Worm (Caenorhabditis elegans) whole organism, midembryonic: ENCODE data around the gene srw-53.

Experiments
- cog-1 ChIP-seq: sonication (generic microtip); optimal IDR thresholded peaks from 2 replicates; lab custom pipeline; 2016; ENCODE audit warnings: missing genetic modification characterization, missing compliant biosample characterization
- flt-1 ChIP-seq: fragments of 200-800 bp; sonication (Bioruptor generic); IDR thresholded peaks from 2 replicates; pipeline ENCODE4 v1.3.6; 2022; ENCODE audit warnings: missing genetic modification characterization, missing compliant biosample characterization

DNA sequence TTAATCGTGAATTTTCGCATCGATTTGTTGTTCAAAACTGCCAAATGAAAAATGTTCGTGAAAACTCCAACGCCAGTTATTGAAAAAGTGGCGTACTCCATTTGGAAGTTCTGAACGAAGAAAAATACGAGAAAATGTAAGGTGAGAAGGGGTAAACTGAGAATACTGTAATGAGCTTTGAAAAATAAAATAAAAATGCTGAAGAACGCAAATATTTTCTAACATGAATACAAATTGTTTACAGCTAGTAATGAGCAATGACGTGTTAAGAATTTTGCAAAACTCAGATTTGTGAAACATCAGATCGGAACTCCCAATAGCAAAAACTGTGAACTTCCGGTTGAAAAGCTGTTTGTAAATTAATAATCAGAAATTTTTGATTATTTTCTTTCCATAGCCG lies 10.8 kb upstream of the srw-53 start, which contains the start of gene srw-26:
- no peak for TF ChIP-seq flt-1
- no peak for TF ChIP-seq cog-1 (tag; lab: Kevin White, UChicago)
